Worm (Caenorhabditis elegans) whole organism, mixed stage, embryonic: Measurements from ENCODE around the gene K01D12.10.
A peak's percentile ranks its signal among the peaks of the same experiment; 100 is the strongest.

Experiments used
- M03D4.4 ChIP-seq: sonication (generic microtip); optimal IDR thresholded peaks from 2 replicates; lab custom pipeline; 2017; ENCODE audit warnings: mild to moderate bottlenecking, missing genetic modification characterization, missing compliant biosample characterization
- bed-3 ChIP-seq: fragments of 200-800 bp; sonication (Bioruptor generic); optimal IDR thresholded peaks from 3 replicates; lab custom pipeline; 2018; ENCODE audit warnings: mild to moderate bottlenecking, missing genetic modification characterization, moderate library complexity, missing compliant biosample characterization
- blmp-1 ChIP-seq: fragments of 150-350 bp; optimal IDR thresholded peaks from 2 replicates; lab custom pipeline; 2014; ENCODE audit warnings: missing biosample characterization, missing genetic modification characterization
- ceh-39 ChIP-seq: fragments of 150-350 bp; optimal IDR thresholded peaks from 2 replicates; lab custom pipeline; 2014; ENCODE audit warnings: missing biosample characterization, missing genetic modification characterization
- ceh-43 ChIP-seq: fragments of 200-800 bp; sonication (Bioruptor generic); optimal IDR thresholded peaks from 2 replicates; lab custom pipeline; 2018; ENCODE audit warnings: mild to moderate bottlenecking, missing genetic modification characterization, moderate library complexity, missing compliant biosample characterization
- ces-1 ChIP-seq: fragments of 150-350 bp; optimal IDR thresholded peaks from 2 replicates; lab custom pipeline; 2014; ENCODE audit warnings: missing biosample characterization, missing genetic modification reagents, missing genetic modification characterization
- cnd-1 ChIP-seq: fragments of 200-800 bp; sonication (Bioruptor generic); optimal IDR thresholded peaks from 2 replicates; lab custom pipeline; 2018; ENCODE audit warnings: mild to moderate bottlenecking, missing genetic modification characterization, missing compliant biosample characterization
- drap-1 ChIP-seq: fragments of 200-800 bp; sonication (Bioruptor generic); optimal IDR thresholded peaks from 3 replicates; lab custom pipeline; 2018; ENCODE audit warnings: mild to moderate bottlenecking, missing genetic modification characterization, missing compliant biosample characterization
- elt-1 ChIP-seq: sonication (generic microtip); optimal IDR thresholded peaks from 2 replicates; lab custom pipeline; 2017; ENCODE audit warnings: missing genetic modification characterization, mild to moderate bottlenecking, missing compliant biosample characterization, antibody characterized with exemption, moderate library complexity, borderline replicate concordance; ENCODE audit not compliant: insufficient read depth
- elt-3 ChIP-seq: fragments of 150-350 bp; optimal IDR thresholded peaks from 2 replicates; lab custom pipeline; 2014; ENCODE audit warnings: missing biosample characterization, missing genetic modification characterization
- flh-1 ChIP-seq: fragments of 200-800 bp; sonication (Bioruptor generic); optimal IDR thresholded peaks from 2 replicates; lab custom pipeline; 2018; ENCODE audit warnings: mild to moderate bottlenecking, missing genetic modification characterization, moderate library complexity, missing compliant biosample characterization
- ham-2 ChIP-seq: fragments of 200-800 bp; sonication (Bioruptor generic); optimal IDR thresholded peaks from 2 replicates; lab custom pipeline; 2018; ENCODE audit warnings: mild to moderate bottlenecking, missing genetic modification characterization, missing compliant biosample characterization
- lin-32 ChIP-seq: fragments of 200-800 bp; sonication (Bioruptor generic); optimal IDR thresholded peaks from 2 replicates; lab custom pipeline; 2018; ENCODE audit warnings: mild to moderate bottlenecking, missing genetic modification characterization, missing compliant biosample characterization
- mab-5 ChIP-seq: fragments of 150-350 bp; optimal IDR thresholded peaks from 2 replicates; lab custom pipeline; 2014; ENCODE audit warnings: missing biosample characterization, missing genetic modification characterization
- mep-1 ChIP-seq: fragments of 150-350 bp; optimal IDR thresholded peaks from 2 replicates; lab custom pipeline; 2017; ENCODE audit warnings: missing biosample characterization, missing genetic modification reagents, missing genetic modification characterization, inconsistent platforms
- mls-2 ChIP-seq: sonication (generic microtip); optimal IDR thresholded peaks from 2 replicates; lab custom pipeline; 2016; ENCODE audit warnings: mild to moderate bottlenecking, missing genetic modification characterization, moderate library complexity, missing compliant biosample characterization
- nhr-12 ChIP-seq: fragments of 150-350 bp; optimal IDR thresholded peaks from 2 replicates; lab custom pipeline; 2014; ENCODE audit warnings: missing biosample characterization, missing genetic modification characterization
- nhr-237 ChIP-seq: fragments of 150-350 bp; optimal IDR thresholded peaks from 2 replicates; lab custom pipeline; 2014; ENCODE audit warnings: missing biosample characterization, missing genetic modification characterization
- nhr-28 ChIP-seq: fragments of 150-350 bp; optimal IDR thresholded peaks from 2 replicates; lab custom pipeline; 2014; ENCODE audit warnings: missing biosample characterization, missing genetic modification characterization
- nhr-76 ChIP-seq: sonication (generic microtip); optimal IDR thresholded peaks from 2 replicates; lab custom pipeline; 2017; ENCODE audit warnings: missing biosample characterization, missing genetic modification characterization
- pha-4 ChIP-seq: fragments of 150-350 bp; optimal IDR thresholded peaks from 2 replicates; lab custom pipeline; 2018; ENCODE audit warnings: missing biosample characterization, missing genetic modification reagents, missing genetic modification characterization
- sem-2 ChIP-seq: fragments of 200-800 bp; sonication (Bioruptor generic); optimal IDR thresholded peaks from 2 replicates; lab custom pipeline; 2018; ENCODE audit warnings: mild to moderate bottlenecking, missing genetic modification characterization, missing compliant biosample characterization
- snpc-4 ChIP-seq: fragments of 150-350 bp; optimal IDR thresholded peaks from 2 replicates; lab custom pipeline; 2014; ENCODE audit warnings: missing biosample characterization, missing genetic modification characterization
- sptf-1 ChIP-seq: sonication (generic microtip); optimal IDR thresholded peaks from 2 replicates; lab custom pipeline; 2017; ENCODE audit warnings: mild to moderate bottlenecking, missing genetic modification characterization, moderate library complexity, missing compliant biosample characterization
- tbx-8 ChIP-seq: fragments of 200-800 bp; sonication (Bioruptor generic); optimal IDR thresholded peaks from 2 replicates; lab custom pipeline; 2018; ENCODE audit warnings: mild to moderate bottlenecking, missing genetic modification characterization, moderate library complexity, missing compliant biosample characterization
- unc-120 ChIP-seq: sonication (generic microtip); optimal IDR thresholded peaks from 2 replicates; lab custom pipeline; 2017; ENCODE audit warnings: missing genetic modification characterization, missing compliant biosample characterization; ENCODE audit not compliant: poor library complexity, severe bottlenecking
- unc-39 ChIP-seq: fragments of 150-350 bp; optimal IDR thresholded peaks from 2 replicates; lab custom pipeline; 2014; ENCODE audit warnings: missing biosample characterization, missing genetic modification characterization
- unc-62 ChIP-seq: fragments of 150-350 bp; optimal IDR thresholded peaks from 2 replicates; lab custom pipeline; 2014; ENCODE audit warnings: missing biosample characterization, missing genetic modification reagents, missing genetic modification characterization
- zip-8 ChIP-seq: fragments of 150-350 bp; optimal IDR thresholded peaks from 2 replicates; lab custom pipeline; 2014; ENCODE audit warnings: missing biosample characterization, missing genetic modification characterization
- ztf-11 ChIP-seq: fragments of 150-350 bp; optimal IDR thresholded peaks from 2 replicates; lab custom pipeline; 2014; ENCODE audit warnings: missing biosample characterization, missing genetic modification characterization

The K01D12.10 gene

ce11 chrV:12405929-12406328 is at the start of gene K01D12.10:
Gene K01D12.10, plus strand, starts transcription at chrV:12406229.
- TF ChIP-seq lin-32 (GFP tag; lab: Kevin White, UChicago) (no peak), mls-2 (tag; lab: Kevin White, UChicago) (no peak), unc-120 (tag; lab: Kevin White, UChicago) (no peak), nhr-12 (no peak), unc-62 (no peak), sem-2 (GFP tag; lab: Kevin White, UChicago) (no peak), elt-3 (no peak), ham-2 (GFP tag; lab: Kevin White, UChicago) (no peak), nhr-237 (tag; lab: Kevin White, UChicago) (no peak), bed-3 (no peak), snpc-4 (tag; lab: Kevin White, UChicago) (no peak), ceh-39 (tag; lab: Kevin White, UChicago) (no peak), ztf-11 (no peak)

- TF ChIP-seq tbx-8 (GFP tag; lab: Kevin White, UChicago) (no peak), blmp-1 (tag; lab: Kevin White, UChicago) (peak; percentile 83)
Measured at ce11 chrV:12357632-12358031, 48.4 kb upstream of the K01D12.10 start.

ce11 chrV:12358347-12358746 is 47.7 kb upstream of the K01D12.10 start, which contains the start of gene F23H12.5:
Gene F23H12.5, plus strand, starts transcription at chrV:12358647.
- TF ChIP-seq unc-39 (tag; lab: Kevin White, UChicago), result no peak
- no peak for TF ChIP-seq drap-1 (GFP tag; lab: Kevin White, UChicago)
- no peak for TF ChIP-seq nhr-12
- TF ChIP-seq pha-4 (tag; lab: Kevin White, UChicago), result no peak
- no peak for TF ChIP-seq ceh-43
- TF ChIP-seq snpc-4 (tag; lab: Kevin White, UChicago), result no peak
- TF ChIP-seq ztf-11, result no peak
- no peak for TF ChIP-seq M03D4.4
- TF ChIP-seq nhr-28 (tag; lab: Kevin White, UChicago), result no peak
- no peak for TF ChIP-seq nhr-76 (tag; lab: Kevin White, UChicago)
- TF ChIP-seq lin-32 (GFP tag; lab: Kevin White, UChicago), result no peak
- TF ChIP-seq ceh-39 (tag; lab: Kevin White, UChicago), result no peak
- no peak for TF ChIP-seq unc-120 (tag; lab: Kevin White, UChicago)

ce11 chrV:12361644-12362043 is 44.4 kb upstream of the K01D12.10 start, which contains the start of gene fipr-1:
Gene fipr-1, minus strand, starts transcription at chrV:12361744.
- TF ChIP-seq ces-1 (GFP tag; lab: Kevin White, UChicago), result no peak

ce11 chrV:12365104-12365503 is 40.9 kb upstream of the K01D12.10 start, which contains the start of gene fipr-2:
Gene fipr-2, plus strand, starts transcription at chrV:12365348.
- TF ChIP-seq ces-1 (GFP tag; lab: Kevin White, UChicago), result no peak

ce11 chrV:12369437-12369836 is 36.6 kb upstream of the K01D12.10 start, which contains the start of gene gcy-13:
Gene gcy-13, minus strand, starts transcription at chrV:12369537.
- no peak for TF ChIP-seq sem-2 (GFP tag; lab: Kevin White, UChicago)
- no peak for TF ChIP-seq drap-1 (GFP tag; lab: Kevin White, UChicago)
- no peak for TF ChIP-seq nhr-237 (tag; lab: Kevin White, UChicago)
- no peak for TF ChIP-seq nhr-76 (tag; lab: Kevin White, UChicago)
- no peak for TF ChIP-seq mab-5 (tag; lab: Kevin White, UChicago)
- TF ChIP-seq snpc-4 (tag; lab: Kevin White, UChicago), result no peak
- no peak for TF ChIP-seq flh-1 (GFP tag; lab: Kevin White, UChicago)
- TF ChIP-seq blmp-1 (tag; lab: Kevin White, UChicago), result no peak
- no peak for TF ChIP-seq mep-1
- no peak for TF ChIP-seq ztf-11
- TF ChIP-seq nhr-12, result no peak
- no peak for TF ChIP-seq elt-1 (tag; lab: Kevin White, UChicago)
- no peak for TF ChIP-seq unc-39 (tag; lab: Kevin White, UChicago)
- no peak for TF ChIP-seq unc-120 (tag; lab: Kevin White, UChicago)
- TF ChIP-seq ces-1 (GFP tag; lab: Kevin White, UChicago), result no peak
- no peak for TF ChIP-seq pha-4 (tag; lab: Kevin White, UChicago)
- no peak for TF ChIP-seq sptf-1 (tag; lab: Kevin White, UChicago)
- no peak for TF ChIP-seq ceh-43
- TF ChIP-seq cnd-1 (tag; lab: Kevin White, UChicago), result no peak
- TF ChIP-seq zip-8 (tag; lab: Kevin White, UChicago), result no peak
